Worm (Caenorhabditis elegans) whole organism, L1 larva: Measurements from ENCODE around the gene F40F8.5.

ENCODE experiments used
- alr-1 ChIP-seq: fragments of 200-800 bp; sonication (Bioruptor generic); optimal IDR thresholded peaks from 2 replicates; lab custom pipeline; 2018; ENCODE audit warnings: borderline replicate concordance, mild to moderate bottlenecking, missing genetic modification characterization, missing compliant biosample characterization
- fkh-8 ChIP-seq: sonication (generic microtip); optimal IDR thresholded peaks from 2 replicates; lab custom pipeline; 2016; ENCODE audit warnings: mild to moderate bottlenecking, missing genetic modification characterization, missing compliant biosample characterization

- no peak for TF ChIP-seq fkh-8 (tag; lab: Kevin White, UChicago)
- TF ChIP-seq alr-1, result no peak
Measured at ce11 chrII:11086770-11087169, 48.0 kb downstream of the F40F8.5 start.
